Fruit fly (Drosophila melanogaster) whole organism, adult: ENCODE data around the gene CG11655.

Experiments used
- CG11617 ChIP-seq: fragments of 200-800 bp; sonication (Bioruptor generic); optimal IDR thresholded peaks from 2 replicates; lab custom pipeline; 2017; ENCODE audit warnings: mild to moderate bottlenecking, missing biosample characterization, missing genetic modification reagents, missing genetic modification characterization
- CG12768 ChIP-seq: fragments of 200-800 bp; sonication (Bioruptor generic); optimal IDR thresholded peaks from 2 replicates; lab custom pipeline; 2017; ENCODE audit warnings: missing biosample characterization, missing genetic modification characterization, mild to moderate bottlenecking, moderate library complexity, missing genetic modification reagents
- CG1620 ChIP-seq: fragments of 200-800 bp; sonication (Bioruptor generic); optimal IDR thresholded peaks from 2 replicates; lab custom pipeline; 2016; ENCODE audit warnings: missing biosample characterization, missing genetic modification characterization
- Clk ChIP-seq: fragments of 200-800 bp; sonication (Bioruptor generic); optimal IDR thresholded peaks from 2 replicates; lab custom pipeline; 2017; ENCODE audit warnings: missing biosample characterization, missing genetic modification characterization
- Mnt ChIP-seq: fragments of 200-800 bp; sonication (Bioruptor generic); optimal IDR thresholded peaks from 2 replicates; lab custom pipeline; 2016; ENCODE audit warnings: missing biosample characterization, mild to moderate bottlenecking, missing genetic modification characterization
- bab1 ChIP-seq: fragments of 200-800 bp; sonication (Bioruptor generic); optimal IDR thresholded peaks from 3 replicates; lab custom pipeline; 2019; ENCODE audit warnings: missing biosample characterization, mild to moderate bottlenecking, missing genetic modification characterization, moderate library complexity
- cnc ChIP-seq, 2 experiments: fragments of >200 bp; optimal IDR thresholded peaks; 2 replicates each; lab custom pipeline; 2017

DNA sequence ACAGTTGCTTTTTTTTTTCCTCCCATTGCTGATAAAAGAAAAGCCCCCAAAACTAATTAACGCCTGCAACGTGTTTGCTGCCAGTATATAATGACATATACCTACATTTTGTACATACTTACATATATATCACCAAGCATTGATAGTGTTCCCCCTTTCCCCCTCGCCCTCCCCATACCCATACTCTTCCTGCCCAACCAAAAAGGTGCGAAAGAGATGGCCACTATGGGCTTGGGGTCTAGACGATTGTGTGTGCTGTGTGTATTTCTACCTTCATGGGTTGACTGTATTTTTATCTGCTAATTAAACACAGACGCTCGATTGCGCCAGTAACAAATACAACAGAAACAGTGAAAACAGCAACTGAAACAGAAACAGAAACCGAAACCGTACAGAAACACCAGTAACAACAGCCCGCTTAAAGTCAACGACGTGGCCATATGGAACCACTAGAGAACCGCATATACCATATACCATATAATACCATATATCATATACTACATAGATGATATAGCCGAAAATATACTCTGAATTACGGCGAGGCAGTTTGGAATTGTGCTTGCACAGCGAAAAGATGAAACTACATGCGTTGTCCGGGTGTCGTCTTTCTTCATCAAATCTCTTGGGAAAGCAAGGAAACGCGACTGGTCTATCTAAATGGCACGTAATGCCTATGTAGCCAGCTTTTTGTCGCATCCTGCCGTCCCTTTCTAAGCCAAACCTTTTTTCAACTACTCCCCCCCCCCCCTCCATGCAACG is 43.6 kb downstream of the CG11655 start:
- no peak for TF ChIP-seq CG11617 (GFP tag; lab: Kevin White, UChicago)
- TF ChIP-seq Mnt (GFP tag; lab: Kevin White, UChicago) = no peak
- TF ChIP-seq CG1620 (GFP tag; lab: Kevin White, UChicago) = no peak
- no peak for TF ChIP-seq bab1 (GFP tag; lab: Kevin White, UChicago)
- TF ChIP-seq cnc (optimal IDR thresholded peaks at IDR 0.05; lab: Kevin White, UChicago) = no peak
- TF ChIP-seq Clk (GFP tag; lab: Kevin White, UChicago) = no peak
- TF ChIP-seq CG12768 (GFP tag; lab: Kevin White, UChicago) = no peak
